Fruit fly (Drosophila melanogaster) whole organism, embryonic: ENCODE results near the gene CG17127.

Experiments
- Adf1 ChIP-seq: fragments of 200-800 bp; sonication (Bioruptor generic); IDR thresholded peaks from 2 replicates; pipeline ENCODE4 v1.3.6; 2022; ENCODE audit warnings: missing biosample characterization, missing genetic modification characterization
- Aef1 ChIP-seq: fragments of 200-800 bp; sonication (Bioruptor generic); IDR thresholded peaks from 3 replicates; pipeline ENCODE4 v1.3.6; 2022; ENCODE audit warnings: missing biosample characterization, missing genetic modification characterization
- Asciz ChIP-seq: fragments of 200-800 bp; sonication (Bioruptor generic); optimal IDR thresholded peaks from 2 replicates; lab custom pipeline; 2017; ENCODE audit warnings: missing biosample characterization, mild to moderate bottlenecking, missing genetic modification characterization, missing genetic modification reagents
- CG1024 ChIP-seq: fragments of 200-800 bp; sonication (Bioruptor generic); IDR thresholded peaks from 2 replicates; pipeline ENCODE4 v1.3.6; 2022; ENCODE audit warnings: missing biosample characterization, missing genetic modification characterization
- CG10321 ChIP-seq: fragments of 200-800 bp; sonication (Bioruptor generic); IDR thresholded peaks from 2 replicates; pipeline ENCODE4 v1.3.6; 2022; ENCODE audit warnings: missing biosample characterization, missing genetic modification characterization
- CG10543 ChIP-seq: fragments of 200-800 bp; sonication (Bioruptor generic); optimal IDR thresholded peaks from 3 replicates; lab custom pipeline; 2017; ENCODE audit warnings: missing biosample characterization, mild to moderate bottlenecking, missing genetic modification characterization, moderate library complexity
- CG10654 ChIP-seq: fragments of 200-800 bp; sonication (Bioruptor generic); optimal IDR thresholded peaks from 2 replicates; lab custom pipeline; 2016; ENCODE audit warnings: missing biosample characterization, missing genetic modification characterization
- CG12104 ChIP-seq: fragments of 200-800 bp; sonication (Bioruptor generic); optimal IDR thresholded peaks from 3 replicates; lab custom pipeline; 2016; ENCODE audit warnings: missing biosample characterization, missing genetic modification characterization
- CG12155 ChIP-seq: fragments of 200-800 bp; sonication (Bioruptor generic); optimal IDR thresholded peaks from 3 replicates; lab custom pipeline; 2016; ENCODE audit warnings: missing biosample characterization, missing genetic modification characterization
- CG12299 ChIP-seq: fragments of 200-800 bp; sonication (Bioruptor generic); optimal IDR thresholded peaks from 2 replicates; lab custom pipeline; 2018; ENCODE audit warnings: missing biosample characterization, mild to moderate bottlenecking, missing genetic modification characterization
- CG12769 ChIP-seq: fragments of 200-800 bp; sonication (Bioruptor generic); optimal IDR thresholded peaks from 2 replicates; lab custom pipeline; 2019; ENCODE audit warnings: missing biosample characterization, mild to moderate bottlenecking, missing genetic modification characterization, moderate library complexity
- CG14710 ChIP-seq: fragments of 200-800 bp; sonication (Bioruptor generic); optimal IDR thresholded peaks from 3 replicates; lab custom pipeline; 2019; ENCODE audit warnings: missing biosample characterization, mild to moderate bottlenecking, missing genetic modification characterization, moderate library complexity
- CG17568 ChIP-seq: fragments of 200-800 bp; sonication (Bioruptor generic); optimal IDR thresholded peaks from 2 replicates; lab custom pipeline; 2018; ENCODE audit warnings: missing biosample characterization, mild to moderate bottlenecking, missing genetic modification characterization, moderate library complexity
- CG3407 ChIP-seq: fragments of 200-800 bp; sonication (Bioruptor generic); optimal IDR thresholded peaks from 2 replicates; lab custom pipeline; 2018; ENCODE audit warnings: missing biosample characterization, mild to moderate bottlenecking, missing genetic modification characterization
- CG6175 ChIP-seq: fragments of 200-800 bp; sonication (Bioruptor generic); IDR thresholded peaks from 3 replicates; pipeline ENCODE4 v1.3.6; 2022; ENCODE audit warnings: missing biosample characterization, missing genetic modification characterization
- CG7271 ChIP-seq: fragments of 200-800 bp; sonication (Bioruptor generic); optimal IDR thresholded peaks from 2 replicates; lab custom pipeline; 2018; ENCODE audit warnings: missing biosample characterization, mild to moderate bottlenecking, missing genetic modification characterization, moderate library complexity
- CG8281 ChIP-seq: fragments of 200-800 bp; sonication (Bioruptor generic); optimal IDR thresholded peaks from 2 replicates; lab custom pipeline; 2018; ENCODE audit warnings: missing biosample characterization, mild to moderate bottlenecking, missing genetic modification characterization, moderate library complexity
- CG8388 ChIP-seq: fragments of 200-800 bp; sonication (Bioruptor generic); optimal IDR thresholded peaks from 2 replicates; lab custom pipeline; 2019; ENCODE audit warnings: missing biosample characterization, mild to moderate bottlenecking, missing genetic modification characterization, moderate library complexity
- CG9727 ChIP-seq: fragments of 200-800 bp; sonication (Bioruptor generic); optimal IDR thresholded peaks from 3 replicates; lab custom pipeline; 2017; ENCODE audit warnings: missing biosample characterization, mild to moderate bottlenecking, missing genetic modification characterization
- Dek ChIP-seq: fragments of 200-800 bp; sonication (Bioruptor generic); optimal IDR thresholded peaks from 3 replicates; lab custom pipeline; 2019; ENCODE audit warnings: missing biosample characterization, mild to moderate bottlenecking, missing genetic modification characterization, moderate library complexity
- E2f1 ChIP-seq: fragments of 200-800 bp; sonication (Bioruptor generic); IDR thresholded peaks from 2 replicates; pipeline ENCODE4 v1.3.6; 2022; ENCODE audit warnings: missing biosample characterization, missing genetic modification characterization
- ERR ChIP-seq: fragments of 200-800 bp; sonication (Bioruptor generic); optimal IDR thresholded peaks from 2 replicates; lab custom pipeline; 2016; ENCODE audit warnings: missing biosample characterization, missing genetic modification characterization
- Mad ChIP-seq: fragments of 200-800 bp; sonication (Bioruptor generic); optimal IDR thresholded peaks from 2 replicates; lab custom pipeline; 2016; ENCODE audit warnings: missing biosample characterization, missing genetic modification characterization
- Med ChIP-seq: fragments of 200-800 bp; sonication (Bioruptor generic); peaks from one replicate; lab custom pipeline; 2016; ENCODE audit warnings: missing biosample characterization, missing genetic modification characterization, mild to moderate bottlenecking, inconsistent platforms, moderate library complexity
- Neu2 ChIP-seq: fragments of 200-800 bp; sonication (Bioruptor generic); optimal IDR thresholded peaks from 3 replicates; lab custom pipeline; 2016; ENCODE audit warnings: missing biosample characterization, missing genetic modification characterization, borderline replicate concordance
- PHDP ChIP-seq: fragments of 200-800 bp; sonication (Bioruptor generic); optimal IDR thresholded peaks from 3 replicates; lab custom pipeline; 2018; ENCODE audit warnings: missing biosample characterization, mild to moderate bottlenecking, missing genetic modification characterization, moderate library complexity
- Sox100B ChIP-seq: fragments of 200-800 bp; sonication (Bioruptor generic); optimal IDR thresholded peaks from 3 replicates; lab custom pipeline; 2018; ENCODE audit warnings: missing biosample characterization, mild to moderate bottlenecking, missing genetic modification characterization
- Vsx1 ChIP-seq: fragments of 200-800 bp; sonication (Bioruptor generic); optimal IDR thresholded peaks from 2 replicates; lab custom pipeline; 2017; ENCODE audit warnings: missing biosample characterization, mild to moderate bottlenecking, missing genetic modification characterization, missing genetic modification reagents
- ara ChIP-seq: fragments of 200-800 bp; sonication (Bioruptor generic); IDR thresholded peaks from 2 replicates; pipeline ENCODE4 v1.3.6; 2022; ENCODE audit warnings: missing biosample characterization, missing genetic modification characterization
- ash1 ChIP-seq: fragments of 200-800 bp; sonication (Bioruptor generic); optimal IDR thresholded peaks from 2 replicates; lab custom pipeline; 2018; ENCODE audit warnings: missing biosample characterization, mild to moderate bottlenecking, missing genetic modification characterization
- dati ChIP-seq: fragments of 200-800 bp; sonication (Bioruptor generic); IDR thresholded peaks from 2 replicates; pipeline ENCODE4 v1.3.6; 2022; ENCODE audit warnings: missing biosample characterization, missing genetic modification characterization
- disco-r ChIP-seq: fragments of 200-800 bp; sonication (Bioruptor generic); optimal IDR thresholded peaks from 2 replicates; lab custom pipeline; 2016; ENCODE audit warnings: missing biosample characterization, missing genetic modification characterization
- dmrt99B ChIP-seq: fragments of 200-800 bp; sonication (Bioruptor generic); optimal IDR thresholded peaks from 2 replicates; lab custom pipeline; 2018; ENCODE audit warnings: missing biosample characterization, mild to moderate bottlenecking, missing genetic modification characterization, moderate library complexity
- dysf ChIP-seq: fragments of 200-800 bp; sonication (Bioruptor generic); IDR thresholded peaks from 3 replicates; pipeline ENCODE4 v1.3.6; 2022; ENCODE audit warnings: missing biosample characterization, missing genetic modification characterization
- fd102C ChIP-seq: fragments of 200-800 bp; sonication (Bioruptor generic); optimal IDR thresholded peaks from 2 replicates; lab custom pipeline; 2018; ENCODE audit warnings: missing biosample characterization, mild to moderate bottlenecking, missing genetic modification characterization, moderate library complexity
- fru ChIP-seq: fragments of >200 bp; optimal IDR thresholded peaks from 2 replicates; lab custom pipeline; 2017
- gro ChIP-seq: fragments of 200-800 bp; sonication (Bioruptor generic); optimal IDR thresholded peaks from 2 replicates; lab custom pipeline; 2016; ENCODE audit warnings: missing biosample characterization, missing genetic modification characterization
- insv ChIP-seq, 2 experiments: fragments of 200-800 bp; sonication (Bioruptor generic); optimal IDR thresholded peaks; 3 replicates each; lab custom pipeline; 2016 to 2018; ENCODE audit warnings: missing biosample characterization in 2 of 2, missing genetic modification characterization in 2 of 2
- knrl ChIP-seq: fragments of 200-800 bp; sonication (Bioruptor generic); IDR thresholded peaks from 3 replicates; pipeline ENCODE4 v1.3.6; 2022; ENCODE audit warnings: missing biosample characterization, missing genetic modification characterization; ENCODE audit not compliant: partially characterized antibody
- lola ChIP-seq, 3 experiments: fragments of >200 bp in 2 of 3; fragments of 200-800 bp in 1 of 3; sonication (Bioruptor generic) in 1 of 3; optimal IDR thresholded peaks; 2 replicates each; lab custom pipeline; 2017 to 2019; ENCODE audit warnings: missing biosample characterization in 3 of 3, missing genetic modification characterization in 3 of 3, mild to moderate bottlenecking in 1 of 3, moderate library complexity in 1 of 3
- nau ChIP-seq: fragments of 200-800 bp; sonication (Bioruptor generic); optimal IDR thresholded peaks from 3 replicates; lab custom pipeline; 2017; ENCODE audit warnings: missing biosample characterization, mild to moderate bottlenecking, missing genetic modification characterization, missing genetic modification reagents
- nerfin-1 ChIP-seq: fragments of 200-800 bp; sonication (Bioruptor generic); optimal IDR thresholded peaks from 3 replicates; lab custom pipeline; 2019; ENCODE audit warnings: missing biosample characterization, mild to moderate bottlenecking, missing genetic modification characterization, moderate library complexity
- nerfin-2 ChIP-seq: fragments of 200-800 bp; sonication (Bioruptor generic); IDR thresholded peaks from 2 replicates; pipeline ENCODE4 v1.3.6; 2022; ENCODE audit warnings: missing biosample characterization, missing genetic modification characterization; ENCODE audit not compliant: partially characterized antibody
- oc ChIP-seq: fragments of 200-800 bp; sonication (Bioruptor generic); optimal IDR thresholded peaks from 2 replicates; lab custom pipeline; 2018; ENCODE audit warnings: missing biosample characterization, mild to moderate bottlenecking, missing genetic modification characterization, moderate library complexity
- odd ChIP-seq: fragments of 200-800 bp; sonication (Bioruptor generic); optimal IDR thresholded peaks from 2 replicates; lab custom pipeline; 2017; ENCODE audit warnings: missing biosample characterization, mild to moderate bottlenecking, missing genetic modification characterization
- sens-2 ChIP-seq: fragments of 200-800 bp; sonication (Bioruptor generic); IDR thresholded peaks from 2 replicates; pipeline ENCODE4 v1.3.6; 2022; ENCODE audit warnings: missing biosample characterization, missing genetic modification characterization
- sim ChIP-seq: fragments of 200-800 bp; sonication (Bioruptor generic); IDR thresholded peaks from 2 replicates; pipeline ENCODE4 v1.3.6; 2022; ENCODE audit warnings: missing biosample characterization, missing genetic modification characterization
- slbo ChIP-seq: fragments of 200-800 bp; sonication (Bioruptor generic); IDR thresholded peaks from 2 replicates; pipeline ENCODE4 v1.3.6; 2022; ENCODE audit warnings: missing biosample characterization, missing genetic modification characterization
- sqz ChIP-seq: fragments of 200-800 bp; sonication (Bioruptor generic); optimal IDR thresholded peaks from 3 replicates; lab custom pipeline; 2018; ENCODE audit warnings: missing biosample characterization, mild to moderate bottlenecking, missing genetic modification characterization
- ssp ChIP-seq: fragments of 200-800 bp; sonication (Bioruptor generic); IDR thresholded peaks from 2 replicates; pipeline ENCODE4 v1.3.6; 2022; ENCODE audit warnings: missing biosample characterization, missing genetic modification characterization
- twi ChIP-seq: fragments of 200-800 bp; optimal IDR thresholded peaks from 2 replicates; lab custom pipeline; 2019; ENCODE audit warnings: missing biosample characterization, mild to moderate bottlenecking, missing genetic modification characterization, moderate library complexity
- tx ChIP-seq: fragments of 200-800 bp; sonication (Bioruptor generic); optimal IDR thresholded peaks from 2 replicates; lab custom pipeline; 2016; ENCODE audit warnings: missing biosample characterization, missing genetic modification characterization

CG17127 gene

dm6 chr2L:10769708-10770107, 960 bp upstream of the CG17127 start, which contains the start of gene CG6724 (continued):
- TF ChIP-seq CG12299 (tag; lab: Kevin White, UChicago) (no peak), PHDP (tag; lab: Kevin White, UChicago) (no peak), ara (GFP tag; lab: Robert Waterston, UW) (no peak), CG12769 (no peak), CG14710 (peak; percentile 24), Asciz (GFP tag; lab: Kevin White, UChicago) (no peak), fru (lab: Kevin White, UChicago) (no peak), ash1 (no peak), ERR (GFP tag; lab: Kevin White, UChicago) (no peak), CG10543 (GFP tag; lab: Kevin White, UChicago) (no peak), E2f1 (GFP tag; lab: Robert Waterston, UW) (no peak), dysf (GFP tag; lab: Robert Waterston, UW) (no peak), CG12155 (GFP tag; lab: Kevin White, UChicago) (no peak), dmrt99B (no peak), CG17568 (GFP tag; lab: Kevin White, UChicago) (no peak), CG6175 (no peak), nau (GFP tag; lab: Kevin White, UChicago) (no peak), Mad (GFP tag; lab: Kevin White, UChicago) (no peak), knrl (GFP tag; lab: Robert Waterston, UW) (peak; percentile 55; the same call in 2 of the 3 replicates), ssp (GFP tag; lab: Robert Waterston, UW) (no peak), Dek (tag; lab: Kevin White, UChicago) (no peak), sqz (GFP tag; lab: Kevin White, UChicago) (no peak), CG10654 (GFP tag; lab: Kevin White, UChicago) (no peak), odd (GFP tag; lab: Kevin White, UChicago) (no peak), nerfin-2 (peak; percentile 73; the same call in 1 of the 2 replicates), Sox100B (GFP tag; lab: Kevin White, UChicago) (no peak), Vsx1 (GFP tag; lab: Kevin White, UChicago) (no peak), CG7271 (tag; lab: Kevin White, UChicago) (no peak), Med (GFP tag; lab: Kevin White, UChicago) (peak; percentile 73), dati (GFP tag; lab: Robert Waterston, UW) (no peak), sim (GFP tag; lab: Robert Waterston, UW) (no peak), Aef1 (GFP tag; lab: Robert Waterston, UW) (no peak), oc (no peak), gro (GFP tag; lab: Kevin White, UChicago) (no peak), twi (tag; lab: Kevin White, UChicago) (no peak), CG3407 (no peak), disco-r (GFP tag; lab: Kevin White, UChicago) (no peak), Adf1 (GFP tag; lab: Robert Waterston, UW) (no peak), sens-2 (GFP tag; lab: Robert Waterston, UW) (no peak), lola (GFP tag; optimal IDR thresholded peaks at IDR 0.05; lab: Kevin White, UChicago) (no peak), CG9727 (no peak), CG8281 (tag; lab: Kevin White, UChicago) (no peak), CG8388 (GFP tag; lab: Kevin White, UChicago) (no peak), insv (GFP tag; optimal IDR thresholded peaks at IDR 0.05; lab: Kevin White, UChicago) (no peak), CG12104 (GFP tag; lab: Kevin White, UChicago) (no peak), tx (GFP tag; lab: Kevin White, UChicago) (no peak), CG10321 (no peak), nerfin-1 (tag; lab: Kevin White, UChicago) (no peak), Neu2 (GFP tag; lab: Kevin White, UChicago) (no peak), CG1024 (GFP tag; lab: Robert Waterston, UW) (no peak), fd102C (GFP tag; lab: Kevin White, UChicago) (no peak), slbo (GFP tag; lab: Robert Waterston, UW) (no peak)
